Fruit fly (Drosophila melanogaster) whole organism, pupa: ENCODE results near the gene Ect3.
"Not testable (repeated sequence)": the region's sequence is repeated elsewhere in the genome, so short reads cannot be mapped to it uniquely, and the experiment has no call there.

ENCODE experiments used
- CG12605 ChIP-seq: fragments of 200-800 bp; sonication (Bioruptor generic); IDR thresholded peaks from 2 replicates; pipeline ENCODE4 v1.3.6; 2022; ENCODE audit warnings: missing biosample characterization, missing genetic modification characterization
- CG13204 ChIP-seq: fragments of 200-800 bp; sonication (Bioruptor generic); optimal IDR thresholded peaks from 2 replicates; lab custom pipeline; 2018; ENCODE audit warnings: missing biosample characterization, mild to moderate bottlenecking, missing genetic modification characterization, moderate library complexity
- CG15710 ChIP-seq: fragments of 200-800 bp; sonication (Bioruptor generic); optimal IDR thresholded peaks from 2 replicates; lab custom pipeline; 2018; ENCODE audit warnings: missing biosample characterization, mild to moderate bottlenecking, missing genetic modification characterization, moderate library complexity
- CG17806 ChIP-seq: fragments of 200-800 bp; sonication (Bioruptor generic); optimal IDR thresholded peaks from 2 replicates; lab custom pipeline; 2018; ENCODE audit warnings: missing biosample characterization, mild to moderate bottlenecking, missing genetic modification characterization, moderate library complexity
- CG32121 ChIP-seq: fragments of 200-800 bp; sonication (Bioruptor generic); IDR thresholded peaks from 2 replicates; pipeline ENCODE4 v1.3.6; 2022; ENCODE audit warnings: missing biosample characterization, missing genetic modification characterization
- CG34367 ChIP-seq: fragments of 200-800 bp; sonication (Bioruptor generic); optimal IDR thresholded peaks from 2 replicates; lab custom pipeline; 2018; ENCODE audit warnings: missing biosample characterization, mild to moderate bottlenecking, missing genetic modification characterization
- CG8159 ChIP-seq: fragments of 200-800 bp; sonication (Bioruptor generic); optimal IDR thresholded peaks from 3 replicates; lab custom pipeline; 2018; ENCODE audit warnings: missing biosample characterization, mild to moderate bottlenecking, missing genetic modification characterization, moderate library complexity
- CG8301 ChIP-seq: fragments of 200-800 bp; sonication (Bioruptor generic); optimal IDR thresholded peaks from 2 replicates; lab custom pipeline; 2018; ENCODE audit warnings: missing biosample characterization, mild to moderate bottlenecking, missing genetic modification characterization
- D1 ChIP-seq: fragments of 200-800 bp; sonication (Bioruptor generic); optimal IDR thresholded peaks from 2 replicates; lab custom pipeline; 2018; ENCODE audit warnings: missing biosample characterization, mild to moderate bottlenecking, missing genetic modification characterization, moderate library complexity
- EcR ChIP-seq: fragments of 200-800 bp; sonication (Bioruptor generic); optimal IDR thresholded peaks from 3 replicates; lab custom pipeline; 2019; ENCODE audit warnings: missing biosample characterization, missing genetic modification characterization, mild to moderate bottlenecking, moderate library complexity, missing genetic modification reagents
- Pif1B ChIP-seq: fragments of 200-800 bp; sonication (Bioruptor generic); optimal IDR thresholded peaks from 3 replicates; lab custom pipeline; 2016; ENCODE audit warnings: missing biosample characterization, missing genetic modification characterization
- Snoo ChIP-seq: fragments of 200-800 bp; sonication (Bioruptor generic); optimal IDR thresholded peaks from 3 replicates; lab custom pipeline; 2017; ENCODE audit warnings: missing biosample characterization, mild to moderate bottlenecking, missing genetic modification characterization, inconsistent platforms
- gl ChIP-seq: fragments of 200-800 bp; sonication (Bioruptor generic); optimal IDR thresholded peaks from 2 replicates; lab custom pipeline; 2018; ENCODE audit warnings: missing biosample characterization, mild to moderate bottlenecking, missing genetic modification characterization
- rn ChIP-seq: fragments of 200-800 bp; sonication (Bioruptor generic); IDR thresholded peaks from 2 replicates; pipeline ENCODE4 v1.3.6; 2022; ENCODE audit warnings: missing biosample characterization, missing genetic modification characterization

dm6 chr3R:11958235-11958634 lies 40.8 kb upstream of the Ect3 start, which contains the start of gene Hsp70Ab:
- not testable (repeated sequence) for TF ChIP-seq gl (tag; lab: Kevin White, UChicago); Pif1B (GFP tag; lab: Kevin White, UChicago); CG13204 (GFP tag; lab: Kevin White, UChicago); CG8301 (tag; lab: Kevin White, UChicago); CG12605 (GFP tag; lab: Robert Waterston, UW); EcR (GFP tag; lab: Kevin White, UChicago); CG32121 (GFP tag; lab: Robert Waterston, UW); CG8159 (tag; lab: Kevin White, UChicago); D1 (tag; lab: Kevin White, UChicago); rn (GFP tag; lab: Robert Waterston, UW); CG34367 (tag; lab: Kevin White, UChicago); CG15710 (tag; lab: Kevin White, UChicago); Snoo; CG17806 (tag; lab: Kevin White, UChicago)
